Worm (Caenorhabditis elegans): ENCODE results near the gene lin-52.

- no peak for TF ChIP-seq fkh-10 (GFP tag; optimal IDR thresholded peaks at IDR 0.05)
- TF ChIP-seq skn-1 (tag; optimal IDR thresholded peaks at IDR 0.05) = no peak
- TF ChIP-seq nfya-1 (tag; optimal IDR thresholded peaks at IDR 0.05; ENCODE audit: insufficient read depth) = no peak
- TF ChIP-seq pha-4 (tag; optimal IDR thresholded peaks at IDR 0.05) = no peak
- TF ChIP-seq jun-1 (tag; optimal IDR thresholded peaks at IDR 0.05) = no peak
- TF ChIP-seq lsy-12 (tag; optimal IDR thresholded peaks at IDR 0.05) = no peak
- TF ChIP-seq egl-27 (tag; optimal IDR thresholded peaks at IDR 0.05) = no peak
- TF ChIP-seq egl-5 (tag; optimal IDR thresholded peaks at IDR 0.05) = no peak
- no peak for TF ChIP-seq snpc-4 (tag; optimal IDR thresholded peaks at IDR 0.05)
- no peak for TF ChIP-seq nhr-28 (tag; optimal IDR thresholded peaks at IDR 0.05)
- TF ChIP-seq ztf-4 (tag; optimal IDR thresholded peaks at IDR 0.05) = no peak
- no peak for TF ChIP-seq ceh-82 (tag; optimal IDR thresholded peaks at IDR 0.05)
- TF ChIP-seq pqm-1 (tag; optimal IDR thresholded peaks at IDR 0.05) = no peak
- TF ChIP-seq nhr-77 (tag; optimal IDR thresholded peaks at IDR 0.05) = no peak
These were observed 10.3 kb upstream of the lin-52 start, which contains the start of gene K11H3.8 for ce11 chrIII:9834888-9835287.

All from whole organism, L3 larva.